Worm (Caenorhabditis elegans) whole organism, young adult: ENCODE results near the gene R07E5.19.
A peak's percentile ranks its signal among the peaks of the same experiment; 100 is the strongest.
"Not testable (repeated sequence)": the region's sequence is repeated elsewhere in the genome, so short reads cannot be mapped to it uniquely, and the experiment has no call there.

Experiments used
- B0261.1 ChIP-seq: sonication (generic microtip); optimal IDR thresholded peaks from 2 replicates; lab custom pipeline; 2016; ENCODE audit warnings: mild to moderate bottlenecking, missing genetic modification characterization, moderate library complexity, missing compliant biosample characterization
- C06A6.2 ChIP-seq: fragments of 200-800 bp; sonication (Bioruptor generic); conservative IDR thresholded peaks from 2 replicates; pipeline ENCODE4 v1.3.6; 2022; ENCODE audit warnings: missing genetic modification characterization, missing compliant biosample characterization
- C17E4.6 ChIP-seq: fragments of 200-800 bp; sonication (Bioruptor generic); IDR thresholded peaks from 2 replicates; pipeline ENCODE4 v1.3.6; 2022; ENCODE audit warnings: missing genetic modification reagents, missing genetic modification characterization, missing compliant biosample characterization
- D2030.7 ChIP-seq: fragments of 200-800 bp; sonication (Bioruptor generic); IDR thresholded peaks from 2 replicates; pipeline ENCODE4 v1.3.6; 2022; ENCODE audit warnings: missing genetic modification reagents, missing genetic modification characterization, missing compliant biosample characterization
- F33H1.4 ChIP-seq: fragments of 200-800 bp; sonication (Bioruptor generic); IDR thresholded peaks from 2 replicates; pipeline ENCODE4 v1.3.6; 2022; ENCODE audit warnings: missing genetic modification reagents, missing genetic modification characterization, missing compliant biosample characterization
- K11D2.4 ChIP-seq: fragments of 200-800 bp; sonication (Bioruptor generic); IDR thresholded peaks from 2 replicates; pipeline ENCODE4 v1.3.6; 2022; ENCODE audit warnings: missing genetic modification reagents, missing genetic modification characterization, missing compliant biosample characterization
- T07F8.4 ChIP-seq: sonication (generic microtip); optimal IDR thresholded peaks from 2 replicates; lab custom pipeline; 2016; ENCODE audit warnings: mild to moderate bottlenecking, missing genetic modification characterization, moderate library complexity, missing compliant biosample characterization
- Y53G8AR.9 ChIP-seq: fragments of 200-800 bp; sonication (Bioruptor generic); conservative IDR thresholded peaks from 2 replicates; pipeline ENCODE4 v1.3.6; 2022; ENCODE audit warnings: missing genetic modification reagents, missing genetic modification characterization, missing compliant biosample characterization
- Y56A3A.18 ChIP-seq: fragments of 200-800 bp; sonication (Bioruptor generic); IDR thresholded peaks from 2 replicates; pipeline ENCODE4 v1.3.6; 2022; ENCODE audit warnings: missing genetic modification reagents, missing genetic modification characterization, missing compliant biosample characterization
- Y67H2A.10 ChIP-seq: fragments of 200-800 bp; sonication (Bioruptor generic); conservative IDR thresholded peaks from 2 replicates; pipeline ENCODE4 v1.3.6; 2022; ENCODE audit warnings: missing genetic modification reagents, missing genetic modification characterization, missing compliant biosample characterization
- aptf-3 ChIP-seq: fragments of 200-800 bp; sonication (Bioruptor generic); IDR thresholded peaks from 2 replicates; pipeline ENCODE4 v1.3.6; 2022; ENCODE audit warnings: missing genetic modification characterization, missing compliant biosample characterization
- athp-1 ChIP-seq: sonication (generic microtip); optimal IDR thresholded peaks from 2 replicates; lab custom pipeline; 2017; ENCODE audit warnings: mild to moderate bottlenecking, missing genetic modification characterization, missing compliant biosample characterization
- attf-3 ChIP-seq: fragments of 200-800 bp; sonication (Bioruptor generic); conservative IDR thresholded peaks from 2 replicates; pipeline ENCODE4 v1.3.6; 2022; ENCODE audit warnings: missing genetic modification reagents, missing genetic modification characterization, missing compliant biosample characterization
- cebp-1 ChIP-seq, 2 experiments: fragments of 200-800 bp in 1 of 2; sonication (Bioruptor generic) in 1 of 2; sonication (generic microtip) in 1 of 2; IDR thresholded peaks in 1 of 2; optimal IDR thresholded peaks in 1 of 2; 2 replicates each; pipeline versions ENCODE4 v1.3.6 to Lab custom; 2017 to 2022; ENCODE audit warnings: missing compliant biosample characterization in 2 of 2, missing genetic modification characterization in 2 of 2, mild to moderate bottlenecking in 1 of 2, missing genetic modification reagents in 1 of 2, moderate library complexity in 1 of 2
- cebp-2 ChIP-seq: fragments of 200-800 bp; sonication (Bioruptor generic); IDR thresholded peaks from 2 replicates; pipeline ENCODE4 v1.3.6; 2022; ENCODE audit warnings: missing genetic modification characterization, missing compliant biosample characterization
- ceh-100 ChIP-seq: fragments of 200-800 bp; sonication (Bioruptor generic); IDR thresholded peaks from 2 replicates; pipeline ENCODE4 v1.3.6; 2022; ENCODE audit warnings: missing genetic modification reagents, missing genetic modification characterization, missing compliant biosample characterization
- ceh-79 ChIP-seq: sonication (generic microtip); optimal IDR thresholded peaks from 2 replicates; lab custom pipeline; 2017; ENCODE audit warnings: mild to moderate bottlenecking, missing genetic modification characterization, missing compliant biosample characterization
- ceh-91 ChIP-seq: fragments of 200-800 bp; sonication (Bioruptor generic); IDR thresholded peaks from 2 replicates; pipeline ENCODE4 v1.3.6; 2022; ENCODE audit warnings: missing genetic modification reagents, missing genetic modification characterization, missing compliant biosample characterization
- die-1 ChIP-seq: sonication (generic microtip); optimal IDR thresholded peaks from 2 replicates; lab custom pipeline; 2016; ENCODE audit warnings: missing genotype, mild to moderate bottlenecking, missing genetic modification characterization, missing compliant biosample characterization
- dox-1 ChIP-seq: fragments of 200-800 bp; sonication (Bioruptor generic); IDR thresholded peaks from 2 replicates; pipeline ENCODE4 v1.3.6; 2022; ENCODE audit warnings: missing genetic modification reagents, missing genetic modification characterization, missing compliant biosample characterization
- egl-18 ChIP-seq: fragments of 200-800 bp; sonication (Bioruptor generic); IDR thresholded peaks from 2 replicates; pipeline ENCODE4 v1.3.6; 2022; ENCODE audit warnings: missing genetic modification reagents, missing genetic modification characterization, missing compliant biosample characterization
- ekl-4 ChIP-seq: fragments of 200-800 bp; sonication (Bioruptor generic); IDR thresholded peaks from 2 replicates; pipeline ENCODE4 v1.3.6; 2022; ENCODE audit warnings: missing genetic modification reagents, missing genetic modification characterization, missing compliant biosample characterization
- him-1 ChIP-seq: sonication (generic microtip); optimal IDR thresholded peaks from 2 replicates; lab custom pipeline; 2016; ENCODE audit warnings: missing genotype, missing genetic modification reagents, missing genetic modification characterization, missing compliant biosample characterization
- hmg-1.2 ChIP-seq: fragments of 200-800 bp; sonication (Bioruptor generic); IDR thresholded peaks from 2 replicates; pipeline ENCODE4 v1.3.6; 2022; ENCODE audit warnings: missing genetic modification reagents, missing genetic modification characterization, missing compliant biosample characterization
- hmg-20 ChIP-seq: fragments of 200-800 bp; sonication (Bioruptor generic); IDR thresholded peaks from 2 replicates; pipeline ENCODE4 v1.3.6; 2022; ENCODE audit warnings: missing genetic modification reagents, missing genetic modification characterization, missing compliant biosample characterization
- hsf-1 ChIP-seq: fragments of 200-800 bp; sonication (Bioruptor generic); IDR thresholded peaks from 2 replicates; pipeline ENCODE4 v1.3.6; 2022; ENCODE audit warnings: missing genetic modification reagents, missing genetic modification characterization, missing compliant biosample characterization
- lin-26 ChIP-seq: fragments of 200-800 bp; sonication (Bioruptor generic); IDR thresholded peaks from 2 replicates; pipeline ENCODE4 v1.3.6; 2022; ENCODE audit warnings: missing genetic modification reagents, missing genetic modification characterization, missing compliant biosample characterization
- lsl-1 ChIP-seq: fragments of 200-800 bp; sonication (Bioruptor generic); optimal IDR thresholded peaks from 2 replicates; lab custom pipeline; 2018; ENCODE audit warnings: mild to moderate bottlenecking, missing genetic modification characterization, moderate library complexity, missing compliant biosample characterization
- madf-3 ChIP-seq: fragments of 200-800 bp; sonication (Bioruptor generic); IDR thresholded peaks from 2 replicates; pipeline ENCODE4 v1.3.6; 2022; ENCODE audit warnings: missing genetic modification reagents, missing genetic modification characterization, missing compliant biosample characterization
- madf-6 ChIP-seq: fragments of 200-800 bp; sonication (Bioruptor generic); IDR thresholded peaks from 2 replicates; pipeline ENCODE4 v1.3.6; 2022; ENCODE audit warnings: missing genetic modification reagents, missing genetic modification characterization, missing compliant biosample characterization
- madf-8 ChIP-seq: fragments of 200-800 bp; sonication (Bioruptor generic); conservative IDR thresholded peaks from 2 replicates; pipeline ENCODE4 v1.3.6; 2022; ENCODE audit warnings: missing genetic modification reagents, missing genetic modification characterization, missing compliant biosample characterization
- mcd-1 ChIP-seq: fragments of 200-800 bp; sonication (Bioruptor generic); IDR thresholded peaks from 2 replicates; pipeline ENCODE4 v1.3.6; 2022; ENCODE audit warnings: missing genetic modification reagents, missing genetic modification characterization, missing compliant biosample characterization
- nfya-2 ChIP-seq: fragments of 200-800 bp; sonication (Bioruptor generic); IDR thresholded peaks from 2 replicates; pipeline ENCODE4 v1.3.6; 2022; ENCODE audit warnings: missing genetic modification reagents, missing genetic modification characterization, missing compliant biosample characterization
- nfyb-1 ChIP-seq: fragments of 200-800 bp; sonication (Bioruptor generic); IDR thresholded peaks from 2 replicates; pipeline ENCODE4 v1.3.6; 2022; ENCODE audit warnings: missing genetic modification reagents, missing genetic modification characterization, missing compliant biosample characterization
- nhr-90 ChIP-seq: sonication (generic microtip); optimal IDR thresholded peaks from 2 replicates; lab custom pipeline; 2016; ENCODE audit warnings: missing genotype, mild to moderate bottlenecking, missing genetic modification characterization, missing compliant biosample characterization
- pbrm-1 ChIP-seq: fragments of 200-800 bp; sonication (Bioruptor generic); IDR thresholded peaks from 2 replicates; pipeline ENCODE4 v1.3.6; 2022; ENCODE audit warnings: missing genetic modification reagents, missing genetic modification characterization, missing compliant biosample characterization
- rcor-1 ChIP-seq: fragments of 200-800 bp; sonication (Bioruptor generic); IDR thresholded peaks from 2 replicates; pipeline ENCODE4 v1.3.6; 2022; ENCODE audit warnings: missing genetic modification reagents, missing genetic modification characterization, missing compliant biosample characterization
- rec-8 ChIP-seq, 2 experiments: sonication (generic microtip); optimal IDR thresholded peaks; 2 replicates each; lab custom pipeline; 2016; ENCODE audit warnings: mild to moderate bottlenecking in 2 of 2, missing genetic modification characterization in 2 of 2, missing genetic modification reagents in 2 of 2, missing genotype in 2 of 2, missing biosample characterization in 1 of 2, missing compliant biosample characterization in 1 of 2, moderate library complexity in 1 of 2
- repo-1 ChIP-seq: sonication (generic microtip); optimal IDR thresholded peaks from 2 replicates; lab custom pipeline; 2017; ENCODE audit warnings: mild to moderate bottlenecking, missing genetic modification characterization, missing compliant biosample characterization
- rpc-1 ChIP-seq, 2 experiments: fragments of 150-350 bp in 1 of 2; sonication (generic microtip) in 1 of 2; optimal IDR thresholded peaks; 2 replicates each; lab custom pipeline; 2014 to 2018; ENCODE audit warnings: missing biosample characterization in 1 of 2, missing genetic modification characterization in 1 of 2, missing genetic modification reagents in 1 of 2, missing genotype in 1 of 2
- tbp1 ChIP-seq: fragments of 200-800 bp; sonication (Bioruptor generic); optimal IDR thresholded peaks from 2 replicates; lab custom pipeline; 2018; ENCODE audit warnings: mild to moderate bottlenecking, missing genetic modification characterization, missing compliant biosample characterization
- xnd-1 ChIP-seq: sonication (generic microtip); optimal IDR thresholded peaks from 2 replicates; lab custom pipeline; 2016; ENCODE audit warnings: missing genotype, missing genetic modification reagents, missing genetic modification characterization, missing compliant biosample characterization
- ztf-18 ChIP-seq: sonication (generic microtip); optimal IDR thresholded peaks from 2 replicates; lab custom pipeline; 2016; ENCODE audit warnings: missing genotype, mild to moderate bottlenecking, missing genetic modification characterization, missing compliant biosample characterization
- ztf-25 ChIP-seq: fragments of 200-800 bp; sonication (Bioruptor generic); IDR thresholded peaks from 2 replicates; pipeline ENCODE4 v1.3.6; 2022; ENCODE audit warnings: missing genetic modification reagents, missing genetic modification characterization, missing compliant biosample characterization

The R07E5.19 gene

ce11 chrIII:4428797-4429196 is 10.9 kb upstream of the R07E5.19 start (continued):
- TF ChIP-seq ceh-79 (tag; lab: Kevin White, UChicago) = no peak
- TF ChIP-seq, all 124 proteins: peak for 38

- TF ChIP-seq cebp-1 (GFP tag; IDR thresholded peaks at IDR 0.05; lab: Robert Waterston, UW) = not testable (repeated sequence)
- TF ChIP-seq cebp-1 (tag; optimal IDR thresholded peaks at IDR 0.05; lab: Kevin White, UChicago) (peak; percentile 44), ceh-91 (peak; percentile 45; the same call in 1 of the 2 replicates), die-1 (peak; percentile 58), rec-8 (tag; optimal IDR thresholded peaks at IDR 0.05; lab: Kevin White, UChicago) (peak in 1 of 2 experiments; percentile 34), T07F8.4 (peak; percentile 30), repo-1 (tag; lab: Kevin White, UChicago) (peak; percentile 18), Y67H2A.10 (0 out of 2 replicates have a peak, but pooled peaks have one; percentile 17), C06A6.2 (GFP tag; lab: Robert Waterston, UW) (peak; percentile 59), hmg-1.2 (GFP tag; lab: Robert Waterston, UW) (peak; percentile 97), rpc-1 (optimal IDR thresholded peaks at IDR 0.05; lab: Kevin White, UChicago) (peak; percentile 62), rpc-1 (tag; optimal IDR thresholded peaks at IDR 0.05; lab: Kevin White, UChicago) (peak; percentile 77), lsl-1 (GFP tag; lab: Kevin White, UChicago) (peak; percentile 75), lin-26 (GFP tag; lab: Robert Waterston, UW) (peak; percentile 90), madf-8 (GFP tag; lab: Robert Waterston, UW) (peak; percentile 90), madf-6 (GFP tag; lab: Robert Waterston, UW) (peak; percentile 95), hmg-20 (GFP tag; lab: Robert Waterston, UW) (peak; percentile 71; the same call in 1 of the 2 replicates), egl-18 (GFP tag; lab: Robert Waterston, UW) (peak; percentile 68; the same call in 1 of the 2 replicates), ztf-18 (peak; percentile 23), ztf-25 (peak; percentile 63; the same call in 1 of the 2 replicates), Y56A3A.18 (GFP tag; lab: Robert Waterston, UW) (peak; percentile 87), pbrm-1 (GFP tag; lab: Robert Waterston, UW) (peak; percentile 81; the same call in 1 of the 2 replicates), him-1 (tag; lab: Kevin White, UChicago) (peak; percentile 59), B0261.1 (tag; lab: Kevin White, UChicago) (peak; percentile 63), attf-3 (GFP tag; lab: Robert Waterston, UW) (0 out of 2 replicates have a peak, but pooled peaks have one; percentile 21), xnd-1 (tag; lab: Kevin White, UChicago) (peak; percentile 71), D2030.7 (GFP tag; lab: Robert Waterston, UW) (peak; percentile 66), nfya-2 (GFP tag; lab: Robert Waterston, UW) (0 out of 2 replicates have a peak, but pooled peaks have one; percentile 44), tbp1 (GFP tag; lab: Kevin White, UChicago) (peak; percentile 79), hsf-1 (GFP tag; lab: Robert Waterston, UW) (peak; percentile 68), mcd-1 (GFP tag; lab: Robert Waterston, UW) (peak; percentile 69), rcor-1 (GFP tag; lab: Robert Waterston, UW) (peak; percentile 81), cebp-2 (GFP tag; lab: Robert Waterston, UW) (peak; percentile 82; the same call in 1 of the 2 replicates), ekl-4 (peak; percentile 90), athp-1 (tag; lab: Kevin White, UChicago) (peak; percentile 2), ceh-100 (GFP tag; lab: Robert Waterston, UW) (peak; percentile 63), nhr-90 (tag; lab: Kevin White, UChicago) (peak; percentile 33), C17E4.6 (GFP tag; lab: Robert Waterston, UW) (peak; percentile 70; the same call in 1 of the 2 replicates), F33H1.4 (peak; percentile 61), nfyb-1 (GFP tag; lab: Robert Waterston, UW) (peak; percentile 90), K11D2.4 (GFP tag; lab: Robert Waterston, UW) (peak; percentile 32; the same call in 1 of the 2 replicates), Y53G8AR.9 (GFP tag; lab: Robert Waterston, UW) (0 out of 2 replicates have a peak, but pooled peaks have one; percentile 20), madf-3 (GFP tag; lab: Robert Waterston, UW) (peak; percentile 73; the same call in 1 of the 2 replicates), dox-1 (GFP tag; lab: Robert Waterston, UW) (peak; percentile 80), aptf-3 (GFP tag; lab: Robert Waterston, UW) (peak; percentile 79; the same call in 1 of the 2 replicates)
Observed at ce11 chrIII:4426711-4427218, 8.9 kb upstream of the R07E5.19 start.
